Fruit fly (Drosophila melanogaster): Measurements from ENCODE around the gene csw.

csw gene

DNA sequence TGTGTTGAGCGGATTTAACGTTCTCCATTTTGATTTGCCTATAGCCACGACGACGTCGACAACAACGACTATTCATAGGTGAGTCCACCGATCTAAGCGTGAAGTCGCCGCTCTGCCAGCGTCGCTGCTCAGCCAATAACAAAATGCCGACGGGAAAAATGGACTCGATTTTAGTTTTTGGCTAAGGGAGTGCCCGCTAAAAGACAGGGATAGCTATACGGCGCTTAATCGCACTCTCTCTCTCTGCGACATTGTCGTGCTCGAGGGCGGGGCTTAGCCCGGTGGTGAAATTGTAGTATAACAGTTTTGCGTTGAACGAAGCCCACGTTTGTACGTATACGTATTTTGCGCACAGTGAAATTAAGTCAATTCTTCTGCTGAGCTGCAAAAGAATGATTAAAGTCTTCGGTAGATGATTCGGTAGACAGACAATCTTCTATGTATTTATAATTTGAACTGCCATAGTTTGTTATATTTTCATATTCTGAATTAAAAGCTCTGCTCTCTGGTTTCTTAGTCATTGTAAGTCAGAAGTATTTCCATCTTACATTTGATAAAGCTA lies 31.6 kb downstream of the csw start (continued):
- TF ChIP-seq zen (tag; optimal IDR thresholded peaks at IDR 0.05) (peak; percentile 31), vvl (GFP tag; IDR thresholded peaks at IDR 0.05) (0 out of 2 replicates have a peak, but pooled peaks have one; percentile 36)

DNA sequence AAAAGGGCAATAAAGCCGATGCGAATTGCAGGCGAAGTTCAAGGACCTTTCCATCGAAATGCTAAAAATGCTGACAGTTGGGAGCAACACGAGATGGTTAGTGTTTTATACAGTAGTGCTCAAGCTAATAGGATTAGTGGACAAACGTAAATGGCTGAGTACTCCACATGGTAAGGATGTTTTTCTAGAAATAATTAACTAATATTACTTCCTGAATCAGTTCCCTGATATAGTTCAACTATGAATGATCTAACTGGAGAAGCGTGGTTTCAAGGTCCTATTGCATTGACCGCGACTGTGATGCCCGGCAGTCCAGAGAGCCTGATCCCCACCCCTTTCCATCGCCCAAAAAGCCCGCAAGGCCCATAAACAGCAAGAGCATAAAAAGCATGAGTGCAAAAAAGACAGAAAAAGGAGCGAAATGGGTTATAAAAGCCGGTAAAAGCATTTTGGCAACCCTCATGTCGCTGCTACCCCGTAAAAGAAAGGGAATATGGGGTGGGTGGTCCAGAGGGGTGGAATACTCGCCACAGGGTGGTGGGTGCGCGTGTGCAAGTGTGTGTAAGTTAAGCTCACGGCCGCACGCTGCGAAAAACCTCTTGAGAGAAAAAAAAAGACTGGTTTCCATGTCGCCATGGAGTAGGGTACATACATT lies 40.3 kb downstream of the csw start:
- TF ChIP-seq pfk (GFP tag; optimal IDR thresholded peaks at IDR 0.05) (no peak), CG2202 (tag; optimal IDR thresholded peaks at IDR 0.05) (peak; percentile 46), gfzf (GFP tag; optimal IDR thresholded peaks at IDR 0.05) (no peak), CG4707 (GFP tag; optimal IDR thresholded peaks at IDR 0.05) (peak; percentile 48), Ada2b (GFP tag; IDR thresholded peaks at IDR 0.05) (peak; percentile 43; the same call in 1 of the 2 replicates), disco-r (GFP tag; optimal IDR thresholded peaks at IDR 0.05) (no peak), zfh1 (GFP tag; IDR thresholded peaks at IDR 0.05) (peak; percentile 73), Xbp1 (GFP tag; optimal IDR thresholded peaks at IDR 0.05) (peak; percentile 68), Dref (GFP tag; IDR thresholded peaks at IDR 0.05) (no peak), CG12391 (tag; optimal IDR thresholded peaks at IDR 0.05) (peak; percentile 69), cg (GFP tag; optimal IDR thresholded peaks at IDR 0.05) (no peak), CG18619 (GFP tag; optimal IDR thresholded peaks at IDR 0.05) (peak; percentile 45), fd96Cb (tag; optimal IDR thresholded peaks at IDR 0.05) (peak; percentile 76), abd-A (tag; optimal IDR thresholded peaks at IDR 0.05) (peak; percentile 70), CG33557 (GFP tag; optimal IDR thresholded peaks at IDR 0.05) (peak; percentile 1), CG11696 (GFP tag; IDR thresholded peaks at IDR 0.05) (peak; percentile 93), dysf (GFP tag; IDR thresholded peaks at IDR 0.05) (peak; percentile 71), lmd (GFP tag; IDR thresholded peaks at IDR 0.05) (peak; percentile 55), CG16813 (GFP tag; IDR thresholded peaks at IDR 0.05; ENCODE audit: partially characterized antibody) (no peak), hth (optimal IDR thresholded peaks at IDR 0.05) (no peak), CG17359 (tag; optimal IDR thresholded peaks at IDR 0.05) (peak; percentile 79), E2f2 (GFP tag; IDR thresholded peaks at IDR 0.05) (no peak), bcd (GFP tag; optimal IDR thresholded peaks at IDR 0.05) (peak; percentile 55), salm (tag; optimal IDR thresholded peaks at IDR 0.05) (peak; percentile 59), MTF-1 (GFP tag; optimal IDR thresholded peaks at IDR 0.05; ENCODE audit: borderline replicate concordance) (peak; percentile 34), Dad (GFP tag; optimal IDR thresholded peaks at IDR 0.05) (peak; percentile 28), Vsx1 (GFP tag; optimal IDR thresholded peaks at IDR 0.05) (peak; percentile 18), gt (GFP tag; IDR thresholded peaks at IDR 0.05) (no peak), lov (optimal IDR thresholded peaks at IDR 0.05) (no peak), lov (GFP tag; IDR thresholded peaks at IDR 0.05) (no peak), Doc2 (GFP tag; IDR thresholded peaks at IDR 0.05) (no peak), trh (GFP tag; optimal IDR thresholded peaks at IDR 0.05) (no peak), lilli (GFP tag; optimal IDR thresholded peaks at IDR 0.05) (peak; percentile 61), CG6791 (GFP tag; IDR thresholded peaks at IDR 0.05; ENCODE audit: partially characterized antibody) (no peak), CrebB (tag; optimal IDR thresholded peaks at IDR 0.05) (peak; percentile 17), CG18764 (GFP tag; optimal IDR thresholded peaks at IDR 0.05) (peak; percentile 28), Ravus (GFP tag; IDR thresholded peaks at IDR 0.05) (no peak), PHDP (tag; optimal IDR thresholded peaks at IDR 0.05) (peak; percentile 61), CG7271 (tag; optimal IDR thresholded peaks at IDR 0.05) (peak; percentile 30), Lim3 (GFP tag; IDR thresholded peaks at IDR 0.05) (no peak), CG4854 (GFP tag; optimal IDR thresholded peaks at IDR 0.05) (peak; percentile 34), hkb (optimal IDR thresholded peaks at IDR 0.05) (no peak), hkb (GFP tag; IDR thresholded peaks at IDR 0.05) (peak; percentile 69), CG4820 (GFP tag; optimal IDR thresholded peaks at IDR 0.05) (peak; percentile 64), CG17612 (GFP tag; IDR thresholded peaks at IDR 0.05) (no peak), vfl (GFP tag; optimal IDR thresholded peaks at IDR 0.05) (no peak)

Measured in whole organism, embryonic.